Worm (Caenorhabditis elegans) whole organism, young adult: ENCODE data around the gene sox-3.

ENCODE experiments used
- B0019.2 ChIP-seq: fragments of 200-800 bp; sonication (Bioruptor generic); conservative IDR thresholded peaks from 2 replicates; pipeline ENCODE4 v1.3.6; 2022; ENCODE audit warnings: missing genetic modification reagents, missing genetic modification characterization, missing compliant biosample characterization
- B0035.1 ChIP-seq: sonication (generic microtip); optimal IDR thresholded peaks from 2 replicates; lab custom pipeline; 2016; ENCODE audit warnings: missing genetic modification characterization, mild to moderate bottlenecking, missing compliant biosample characterization, missing genotype, missing genetic modification reagents
- C06A6.2 ChIP-seq: fragments of 200-800 bp; sonication (Bioruptor generic); conservative IDR thresholded peaks from 2 replicates; pipeline ENCODE4 v1.3.6; 2022; ENCODE audit warnings: missing genetic modification characterization, missing compliant biosample characterization
- C17E4.6 ChIP-seq: fragments of 200-800 bp; sonication (Bioruptor generic); IDR thresholded peaks from 2 replicates; pipeline ENCODE4 v1.3.6; 2022; ENCODE audit warnings: missing genetic modification reagents, missing genetic modification characterization, missing compliant biosample characterization
- D2030.7 ChIP-seq: fragments of 200-800 bp; sonication (Bioruptor generic); IDR thresholded peaks from 2 replicates; pipeline ENCODE4 v1.3.6; 2022; ENCODE audit warnings: missing genetic modification reagents, missing genetic modification characterization, missing compliant biosample characterization
- F55B11.4 ChIP-seq: sonication (generic microtip); optimal IDR thresholded peaks from 2 replicates; lab custom pipeline; 2016; ENCODE audit warnings: missing compliant biosample characterization, missing genetic modification characterization, borderline replicate concordance; ENCODE audit not compliant: insufficient read depth
- K11D2.4 ChIP-seq: fragments of 200-800 bp; sonication (Bioruptor generic); IDR thresholded peaks from 2 replicates; pipeline ENCODE4 v1.3.6; 2022; ENCODE audit warnings: missing genetic modification reagents, missing genetic modification characterization, missing compliant biosample characterization
- K12H6.12 ChIP-seq: fragments of 200-800 bp; sonication (Bioruptor generic); optimal IDR thresholded peaks from 2 replicates; lab custom pipeline; 2018; ENCODE audit warnings: mild to moderate bottlenecking, missing genetic modification characterization, missing compliant biosample characterization
- T07F8.4 ChIP-seq: sonication (generic microtip); optimal IDR thresholded peaks from 2 replicates; lab custom pipeline; 2016; ENCODE audit warnings: mild to moderate bottlenecking, missing genetic modification characterization, moderate library complexity, missing compliant biosample characterization
- T26A5.8 ChIP-seq: sonication (generic microtip); optimal IDR thresholded peaks from 2 replicates; lab custom pipeline; 2016; ENCODE audit warnings: missing genetic modification characterization, missing compliant biosample characterization
- Y53F4B.3 ChIP-seq: fragments of 200-800 bp; sonication (Bioruptor generic); IDR thresholded peaks from 2 replicates; pipeline ENCODE4 v1.3.6; 2022; ENCODE audit warnings: missing genetic modification reagents, missing genetic modification characterization, missing compliant biosample characterization
- Y56A3A.18 ChIP-seq: fragments of 200-800 bp; sonication (Bioruptor generic); IDR thresholded peaks from 2 replicates; pipeline ENCODE4 v1.3.6; 2022; ENCODE audit warnings: missing genetic modification reagents, missing genetic modification characterization, missing compliant biosample characterization
- ama-1 ChIP-seq, 3 experiments: fragments of 150-350 bp in 1 of 3; sonication (generic microtip) in 2 of 3; optimal IDR thresholded peaks; 2 replicates each; lab custom pipeline; 2014 to 2018; ENCODE audit warnings: missing biosample characterization in 2 of 3, missing genetic modification characterization in 2 of 3, missing genetic modification reagents in 2 of 3
- atf-7 ChIP-seq: sonication (generic microtip); optimal IDR thresholded peaks from 2 replicates; lab custom pipeline; 2017; ENCODE audit warnings: mild to moderate bottlenecking, missing genetic modification characterization, missing compliant biosample characterization
- attf-3 ChIP-seq: fragments of 200-800 bp; sonication (Bioruptor generic); conservative IDR thresholded peaks from 2 replicates; pipeline ENCODE4 v1.3.6; 2022; ENCODE audit warnings: missing genetic modification reagents, missing genetic modification characterization, missing compliant biosample characterization
- bed-2 ChIP-seq: fragments of 200-800 bp; sonication (Bioruptor generic); IDR thresholded peaks from 2 replicates; pipeline ENCODE4 v1.3.6; 2022; ENCODE audit warnings: missing genetic modification reagents, missing genetic modification characterization, missing compliant biosample characterization
- cebp-1 ChIP-seq, 2 experiments: fragments of 200-800 bp in 1 of 2; sonication (Bioruptor generic) in 1 of 2; sonication (generic microtip) in 1 of 2; IDR thresholded peaks in 1 of 2; optimal IDR thresholded peaks in 1 of 2; 2 replicates each; pipeline versions ENCODE4 v1.3.6 to Lab custom; 2017 to 2022; ENCODE audit warnings: missing compliant biosample characterization in 2 of 2, missing genetic modification characterization in 2 of 2, mild to moderate bottlenecking in 1 of 2, missing genetic modification reagents in 1 of 2, moderate library complexity in 1 of 2
- ceh-91 ChIP-seq: fragments of 200-800 bp; sonication (Bioruptor generic); IDR thresholded peaks from 2 replicates; pipeline ENCODE4 v1.3.6; 2022; ENCODE audit warnings: missing genetic modification reagents, missing genetic modification characterization, missing compliant biosample characterization
- chd-7 ChIP-seq: sonication (generic microtip); optimal IDR thresholded peaks from 2 replicates; lab custom pipeline; 2016; ENCODE audit warnings: mild to moderate bottlenecking, missing genetic modification characterization, moderate library complexity, missing compliant biosample characterization
- egl-18 ChIP-seq: fragments of 200-800 bp; sonication (Bioruptor generic); IDR thresholded peaks from 2 replicates; pipeline ENCODE4 v1.3.6; 2022; ENCODE audit warnings: missing genetic modification reagents, missing genetic modification characterization, missing compliant biosample characterization
- hlh-26 ChIP-seq: fragments of 200-800 bp; sonication (Bioruptor generic); conservative IDR thresholded peaks from 2 replicates; pipeline ENCODE4 v1.3.6; 2022; ENCODE audit warnings: missing genetic modification reagents, missing genetic modification characterization, missing compliant biosample characterization
- hmg-1.2 ChIP-seq: fragments of 200-800 bp; sonication (Bioruptor generic); IDR thresholded peaks from 2 replicates; pipeline ENCODE4 v1.3.6; 2022; ENCODE audit warnings: missing genetic modification reagents, missing genetic modification characterization, missing compliant biosample characterization
- hmg-20 ChIP-seq: fragments of 200-800 bp; sonication (Bioruptor generic); IDR thresholded peaks from 2 replicates; pipeline ENCODE4 v1.3.6; 2022; ENCODE audit warnings: missing genetic modification reagents, missing genetic modification characterization, missing compliant biosample characterization
- hsf-1 ChIP-seq: fragments of 200-800 bp; sonication (Bioruptor generic); IDR thresholded peaks from 2 replicates; pipeline ENCODE4 v1.3.6; 2022; ENCODE audit warnings: missing genetic modification reagents, missing genetic modification characterization, missing compliant biosample characterization
- let-526 ChIP-seq: fragments of 200-800 bp; sonication (Bioruptor generic); IDR thresholded peaks from 2 replicates; pipeline ENCODE4 v1.3.6; 2022; ENCODE audit warnings: missing genetic modification reagents, missing genetic modification characterization, missing compliant biosample characterization
- lin-26 ChIP-seq: fragments of 200-800 bp; sonication (Bioruptor generic); IDR thresholded peaks from 2 replicates; pipeline ENCODE4 v1.3.6; 2022; ENCODE audit warnings: missing genetic modification reagents, missing genetic modification characterization, missing compliant biosample characterization
- lin-35 ChIP-seq, 3 experiments: fragments of 150-350 bp in 2 of 3; sonication (generic microtip) in 1 of 3; optimal IDR thresholded peaks; 2 replicates each; lab custom pipeline; 2014 to 2018; ENCODE audit warnings: missing biosample characterization in 3 of 3, missing genetic modification characterization in 3 of 3, missing genetic modification reagents in 3 of 3
- lin-54 ChIP-seq: fragments of 200-800 bp; sonication (Bioruptor generic); optimal IDR thresholded peaks from 2 replicates; lab custom pipeline; 2018; ENCODE audit warnings: mild to moderate bottlenecking, missing genetic modification characterization, missing compliant biosample characterization
- lir-1 ChIP-seq: fragments of 200-800 bp; sonication (Bioruptor generic); conservative IDR thresholded peaks from 2 replicates; pipeline ENCODE4 v1.3.6; 2022; ENCODE audit warnings: missing genetic modification reagents, missing genetic modification characterization, missing compliant biosample characterization
- lsy-27 ChIP-seq: sonication (generic microtip); optimal IDR thresholded peaks from 2 replicates; lab custom pipeline; 2017; ENCODE audit warnings: missing genetic modification characterization, mild to moderate bottlenecking, missing compliant biosample characterization, antibody characterized with exemption, missing genotype, borderline replicate concordance; ENCODE audit not compliant: insufficient read depth
- madf-10 ChIP-seq: sonication (generic microtip); optimal IDR thresholded peaks from 2 replicates; lab custom pipeline; 2016; ENCODE audit warnings: mild to moderate bottlenecking, missing genetic modification characterization, missing compliant biosample characterization
- madf-8 ChIP-seq: fragments of 200-800 bp; sonication (Bioruptor generic); conservative IDR thresholded peaks from 2 replicates; pipeline ENCODE4 v1.3.6; 2022; ENCODE audit warnings: missing genetic modification reagents, missing genetic modification characterization, missing compliant biosample characterization
- mxl-1 ChIP-seq: sonication (generic microtip); optimal IDR thresholded peaks from 2 replicates; lab custom pipeline; 2016; ENCODE audit warnings: missing genetic modification characterization, missing compliant biosample characterization
- nfya-2 ChIP-seq: fragments of 200-800 bp; sonication (Bioruptor generic); IDR thresholded peaks from 2 replicates; pipeline ENCODE4 v1.3.6; 2022; ENCODE audit warnings: missing genetic modification reagents, missing genetic modification characterization, missing compliant biosample characterization
- nhr-120 ChIP-seq: fragments of 200-800 bp; sonication (Bioruptor generic); IDR thresholded peaks from 2 replicates; pipeline ENCODE4 v1.3.6; 2022; ENCODE audit warnings: missing genetic modification characterization, missing compliant biosample characterization
- nhr-90 ChIP-seq: sonication (generic microtip); optimal IDR thresholded peaks from 2 replicates; lab custom pipeline; 2016; ENCODE audit warnings: missing genotype, mild to moderate bottlenecking, missing genetic modification characterization, missing compliant biosample characterization
- pbrm-1 ChIP-seq: fragments of 200-800 bp; sonication (Bioruptor generic); IDR thresholded peaks from 2 replicates; pipeline ENCODE4 v1.3.6; 2022; ENCODE audit warnings: missing genetic modification reagents, missing genetic modification characterization, missing compliant biosample characterization
- rec-8 ChIP-seq, 2 experiments: sonication (generic microtip); optimal IDR thresholded peaks; 2 replicates each; lab custom pipeline; 2016; ENCODE audit warnings: mild to moderate bottlenecking in 2 of 2, missing genetic modification characterization in 2 of 2, missing genetic modification reagents in 2 of 2, missing genotype in 2 of 2, missing biosample characterization in 1 of 2, missing compliant biosample characterization in 1 of 2, moderate library complexity in 1 of 2
- rpc-1 ChIP-seq, 2 experiments: fragments of 150-350 bp in 1 of 2; sonication (generic microtip) in 1 of 2; optimal IDR thresholded peaks; 2 replicates each; lab custom pipeline; 2014 to 2018; ENCODE audit warnings: missing biosample characterization in 1 of 2, missing genetic modification characterization in 1 of 2, missing genetic modification reagents in 1 of 2, missing genotype in 1 of 2
- snpc-1.3 ChIP-seq: sonication (generic microtip); optimal IDR thresholded peaks from 2 replicates; lab custom pipeline; 2017; ENCODE audit warnings: missing genetic modification characterization, mild to moderate bottlenecking, missing compliant biosample characterization, antibody characterized with exemption, moderate library complexity, missing genotype, missing genetic modification reagents; ENCODE audit not compliant: insufficient read depth
- zim-3 ChIP-seq: sonication (generic microtip); optimal IDR thresholded peaks from 2 replicates; lab custom pipeline; 2017; ENCODE audit warnings: mild to moderate bottlenecking, missing genetic modification characterization, moderate library complexity, missing compliant biosample characterization
- ztf-26 ChIP-seq: sonication (generic microtip); optimal IDR thresholded peaks from 2 replicates; lab custom pipeline; 2017; ENCODE audit warnings: missing genetic modification characterization, missing compliant biosample characterization
- ztf-28 ChIP-seq: fragments of 200-800 bp; sonication (Bioruptor generic); IDR thresholded peaks from 2 replicates; pipeline ENCODE4 v1.3.6; 2022; ENCODE audit warnings: missing genetic modification reagents, missing genetic modification characterization, missing compliant biosample characterization

The sox-3 gene

DNA sequence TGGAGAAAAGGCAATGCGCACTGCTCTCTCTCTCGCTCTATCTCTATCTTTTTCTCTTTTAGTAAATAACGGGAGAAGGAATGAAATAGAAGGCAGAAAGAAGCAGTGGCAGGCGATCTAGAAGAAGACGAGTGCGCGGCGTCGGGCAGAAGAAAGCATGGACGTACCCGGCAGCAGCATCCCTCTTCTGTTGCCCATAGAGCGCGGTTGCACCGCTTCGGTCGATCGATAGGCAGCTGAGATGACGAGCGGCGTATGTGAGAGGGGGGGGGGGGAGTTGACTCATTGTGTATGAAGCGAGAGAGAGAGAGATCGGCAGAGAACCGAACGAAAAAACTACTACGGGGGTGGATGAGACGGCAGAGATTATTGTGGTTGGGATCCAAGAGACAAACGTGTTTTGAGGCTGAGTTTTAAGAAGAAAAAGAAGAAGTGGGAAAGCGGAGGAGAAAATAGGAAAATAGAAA is 15.4 kb upstream of the sox-3 start (continued):
- TF ChIP-seq ama-1 (optimal IDR thresholded peaks at IDR 0.05; lab: Kevin White, UChicago) (no peak), ama-1 (GFP tag; optimal IDR thresholded peaks at IDR 0.05; lab: Kevin White, UChicago) (no peak), K11D2.4 (GFP tag; lab: Robert Waterston, UW) (peak; percentile 87), Y56A3A.18 (no peak), F55B11.4 (tag; lab: Kevin White, UChicago) (no peak), egl-18 (GFP tag; lab: Robert Waterston, UW) (peak; percentile 65; the same call in 1 of the 2 replicates), D2030.7 (GFP tag; lab: Robert Waterston, UW) (no peak), madf-10 (tag; lab: Kevin White, UChicago) (peak; percentile 83), T26A5.8 (tag; lab: Kevin White, UChicago) (no peak), hmg-1.2 (GFP tag; lab: Robert Waterston, UW) (peak; percentile 62), pbrm-1 (GFP tag; lab: Robert Waterston, UW) (peak; percentile 67), ztf-26 (tag; lab: Kevin White, UChicago) (peak; percentile 92), snpc-1.3 (tag; lab: Kevin White, UChicago) (no peak), C17E4.6 (GFP tag; lab: Robert Waterston, UW) (no peak), lin-26 (GFP tag; lab: Robert Waterston, UW) (0 out of 2 replicates have a peak, but pooled peaks have one; percentile 60), cebp-1 (GFP tag; IDR thresholded peaks at IDR 0.05; lab: Robert Waterston, UW) (peak; percentile 68), cebp-1 (tag; optimal IDR thresholded peaks at IDR 0.05; lab: Kevin White, UChicago) (peak; percentile 90), bed-2 (GFP tag; lab: Robert Waterston, UW) (no peak), Y53F4B.3 (GFP tag; lab: Robert Waterston, UW) (no peak), T07F8.4 (tag; lab: Kevin White, UChicago) (peak; percentile 27), rpc-1 (optimal IDR thresholded peaks at IDR 0.05; lab: Kevin White, UChicago) (no peak), rpc-1 (tag; optimal IDR thresholded peaks at IDR 0.05; lab: Kevin White, UChicago) (no peak), hmg-20 (GFP tag; lab: Robert Waterston, UW) (no peak), nhr-120 (GFP tag; lab: Robert Waterston, UW) (no peak), attf-3 (GFP tag; lab: Robert Waterston, UW) (no peak), hlh-26 (no peak), ceh-91 (GFP tag; lab: Robert Waterston, UW) (no peak), nfya-2 (GFP tag; lab: Robert Waterston, UW) (no peak), ztf-28 (GFP tag; lab: Robert Waterston, UW) (no peak), chd-7 (peak; percentile 83), C06A6.2 (peak; percentile 89), B0019.2 (GFP tag; lab: Robert Waterston, UW) (no peak), rec-8 (tag; optimal IDR thresholded peaks at IDR 0.05; lab: Kevin White, UChicago) (no peak), lin-35 (GFP tag; optimal IDR thresholded peaks at IDR 0.05; lab: Kevin White, UChicago) (peak in 1 of 3 experiments; percentile 84), lir-1 (GFP tag; lab: Robert Waterston, UW) (no peak), lsy-27 (tag; lab: Kevin White, UChicago) (no peak), mxl-1 (tag; lab: Kevin White, UChicago) (no peak), hsf-1 (GFP tag; lab: Robert Waterston, UW) (no peak), B0035.1 (tag; lab: Kevin White, UChicago) (peak; percentile 40), nhr-90 (no peak), K12H6.12 (tag; lab: Kevin White, UChicago) (peak; percentile 98), lin-54 (GFP tag; lab: Kevin White, UChicago) (peak; percentile 55), zim-3 (tag; lab: Kevin White, UChicago) (no peak), madf-8 (GFP tag; lab: Robert Waterston, UW) (no peak), let-526 (GFP tag; lab: Robert Waterston, UW) (peak; percentile 71; the same call in 1 of the 2 replicates), atf-7 (peak; percentile 85)
- TF ChIP-seq, all 124 proteins: peak for 47
